Worm (Caenorhabditis elegans): ENCODE results near the gene sre-40.

ce11 chrII:4661278-4661677 is 22.3 kb downstream of the sre-40 start, which contains the start of gene T05A7.13:
- TF ChIP-seq flt-1 (GFP tag; IDR thresholded peaks at IDR 0.05): no peak
- TF ChIP-seq hmg-4 (GFP tag; optimal IDR thresholded peaks at IDR 0.05): no peak
- TF ChIP-seq tbx-37 (GFP tag; conservative IDR thresholded peaks at IDR 0.05): no peak
- no peak for TF ChIP-seq F13C5.2 (tag; optimal IDR thresholded peaks at IDR 0.05)
- TF ChIP-seq scrt-1 (GFP tag; IDR thresholded peaks at IDR 0.05): no peak
- TF ChIP-seq ama-1 (optimal IDR thresholded peaks at IDR 0.05): no peak
- TF ChIP-seq sea-1 (GFP tag; conservative IDR thresholded peaks at IDR 0.05): no peak
- TF ChIP-seq aly-1 (tag; optimal IDR thresholded peaks at IDR 0.05): no peak
- no peak for TF ChIP-seq tbx-11 (GFP tag; IDR thresholded peaks at IDR 0.05)
- no peak for TF ChIP-seq hmbx-1 (tag; optimal IDR thresholded peaks at IDR 0.05)
- TF ChIP-seq pes-1 (GFP tag; IDR thresholded peaks at IDR 0.05): no peak
- no peak for TF ChIP-seq ets-7 (tag; optimal IDR thresholded peaks at IDR 0.05)
- no peak for TF ChIP-seq hnd-1 (tag; optimal IDR thresholded peaks at IDR 0.05)
